Worm (Caenorhabditis elegans): ENCODE measurements around the gene Y39E4A.1.

ce11 chrIII:12910365-12910764 is 40.8 kb upstream of the Y39E4A.1 start, which contains the start of gene flp-14:
- no peak for TF ChIP-seq egl-27 (tag; optimal IDR thresholded peaks at IDR 0.05)
- no peak for TF ChIP-seq snpc-4 (tag; optimal IDR thresholded peaks at IDR 0.05)
- TF ChIP-seq nhr-23 (tag; optimal IDR thresholded peaks at IDR 0.05), result no peak
- TF ChIP-seq ceh-82 (tag; optimal IDR thresholded peaks at IDR 0.05), result no peak
- no peak for TF ChIP-seq alr-1 (tag; optimal IDR thresholded peaks at IDR 0.05)
- no peak for TF ChIP-seq ama-1 (optimal IDR thresholded peaks at IDR 0.05)
- TF ChIP-seq ceh-16 (tag; optimal IDR thresholded peaks at IDR 0.05), result no peak
- no peak for TF ChIP-seq elt-1 (tag; optimal IDR thresholded peaks at IDR 0.05)
- no peak for TF ChIP-seq unc-62 (GFP tag; optimal IDR thresholded peaks at IDR 0.05)
- TF ChIP-seq blmp-1 (tag; optimal IDR thresholded peaks at IDR 0.05; ENCODE audit: insufficient read depth), result no peak
- no peak for TF ChIP-seq fos-1 (tag; optimal IDR thresholded peaks at IDR 0.05)
